Fruit fly (Drosophila melanogaster) S2 (cell line): Measurements from ENCODE around the gene CG32437.

Experiments
- CG8478 ChIP-seq: fragments of >200 bp; optimal IDR thresholded peaks from 2 replicates; lab custom pipeline; 2018
- CTCF ChIP-seq, 2 experiments: fragments of >200 bp; optimal IDR thresholded peaks; 2 replicates each; lab custom pipeline; 2018

CG32437 gene

dm6 chr3L:21398156-21398555, 40.7 kb downstream of the CG32437 start:
- no peak for TF ChIP-seq CG8478 (lab: Kevin White, UChicago)
- TF ChIP-seq CTCF (optimal IDR thresholded peaks at IDR 0.05; lab: Kevin White, UChicago): no peak

dm6 chr3L:21400206-21400605, 42.7 kb downstream of the CG32437 start:
- TF ChIP-seq CG8478 (lab: Kevin White, UChicago) (no peak), CTCF (optimal IDR thresholded peaks at IDR 0.05; lab: Kevin White, UChicago) (no peak)

- TF ChIP-seq CTCF (optimal IDR thresholded peaks at IDR 0.05; lab: Kevin White, UChicago): no peak
- no peak for TF ChIP-seq CG8478 (lab: Kevin White, UChicago)
Measured at dm6 chr3L:21402552-21402951, 45.1 kb downstream of the CG32437 start.

dm6 chr3L:21406638-21407037, 49.2 kb downstream of the CG32437 start, which contains the start of gene sa:
TSS of gene sa (minus strand) at chr3L:21406738.
- TF ChIP-seq CG8478 (lab: Kevin White, UChicago) (no peak), CTCF (optimal IDR thresholded peaks at IDR 0.05; lab: Kevin White, UChicago) (no peak)
